Worm (Caenorhabditis elegans): Measurements from ENCODE around the gene F40G9.6.

- TF ChIP-seq pqm-1 (tag; optimal IDR thresholded peaks at IDR 0.05) = no peak
- no peak for TF ChIP-seq zag-1 (tag; optimal IDR thresholded peaks at IDR 0.05)
- TF ChIP-seq jun-1 (tag; optimal IDR thresholded peaks at IDR 0.05) = no peak
- no peak for TF ChIP-seq mef-2 (tag; optimal IDR thresholded peaks at IDR 0.05)
- no peak for TF ChIP-seq nhr-77 (tag; optimal IDR thresholded peaks at IDR 0.05)
- no peak for TF ChIP-seq lsy-2 (tag; optimal IDR thresholded peaks at IDR 0.05)
- TF ChIP-seq elt-3 (tag; optimal IDR thresholded peaks at IDR 0.05) = no peak
- no peak for TF ChIP-seq lin-14 (GFP tag; optimal IDR thresholded peaks at IDR 0.05)
- TF ChIP-seq lin-15B (tag; optimal IDR thresholded peaks at IDR 0.05) = no peak
- TF ChIP-seq efl-1 (optimal IDR thresholded peaks at IDR 0.05) = no peak
- TF ChIP-seq efl-1 (GFP tag; optimal IDR thresholded peaks at IDR 0.05 in 1 of 2) = no peak
Measured at ce11 chrIII:209695-210091, 30.4 kb downstream of the F40G9.6 start, which contains the start of gene klp-20.
